Fruit fly (Drosophila melanogaster) whole organism, embryonic: ENCODE results near the gene Rab30.
A peak's percentile ranks its signal among the peaks of the same experiment; 100 is the strongest.

ENCODE experiments used
- Aef1 ChIP-seq: fragments of 200-800 bp; sonication (Bioruptor generic); IDR thresholded peaks from 3 replicates; pipeline ENCODE4 v1.3.6; 2022; ENCODE audit warnings: missing biosample characterization, missing genetic modification characterization
- Bdp1 ChIP-seq: fragments of 200-800 bp; sonication (Bioruptor generic); optimal IDR thresholded peaks from 3 replicates; lab custom pipeline; 2016; ENCODE audit warnings: missing biosample characterization, missing genetic modification characterization
- Bteb2 ChIP-seq: fragments of 200-800 bp; sonication (Bioruptor generic); optimal IDR thresholded peaks from 2 replicates; lab custom pipeline; 2016; ENCODE audit warnings: missing biosample characterization, missing genetic modification characterization
- CG10267 ChIP-seq: fragments of 200-800 bp; sonication (Bioruptor generic); optimal IDR thresholded peaks from 2 replicates; lab custom pipeline; 2018; ENCODE audit warnings: missing biosample characterization, mild to moderate bottlenecking, missing genetic modification characterization, moderate library complexity
- CG12391 ChIP-seq: fragments of 200-800 bp; sonication (Bioruptor generic); optimal IDR thresholded peaks from 3 replicates; lab custom pipeline; 2018; ENCODE audit warnings: missing biosample characterization, mild to moderate bottlenecking, missing genetic modification characterization, moderate library complexity
- CG12744 ChIP-seq: fragments of 200-800 bp; sonication (Bioruptor generic); optimal IDR thresholded peaks from 2 replicates; lab custom pipeline; 2016; ENCODE audit warnings: missing biosample characterization, missing genetic modification characterization
- CG14965 ChIP-seq: fragments of 200-800 bp; sonication (Bioruptor generic); optimal IDR thresholded peaks from 2 replicates; lab custom pipeline; 2016; ENCODE audit warnings: missing biosample characterization, missing genetic modification characterization, borderline replicate concordance
- CG18619 ChIP-seq: fragments of 200-800 bp; sonication (Bioruptor generic); optimal IDR thresholded peaks from 3 replicates; lab custom pipeline; 2017; ENCODE audit warnings: missing biosample characterization, mild to moderate bottlenecking, missing genetic modification characterization
- CG2120 ChIP-seq: fragments of 200-800 bp; sonication (Bioruptor generic); optimal IDR thresholded peaks from 3 replicates; lab custom pipeline; 2016; ENCODE audit warnings: missing biosample characterization, missing genetic modification characterization
- CG2129 ChIP-seq: fragments of 200-800 bp; sonication (Bioruptor generic); IDR thresholded peaks from 2 replicates; pipeline ENCODE4 v1.3.6; 2022; ENCODE audit warnings: missing biosample characterization, missing genetic modification characterization; ENCODE audit not compliant: partially characterized antibody
- CG30403 ChIP-seq: fragments of 200-800 bp; sonication (Bioruptor generic); optimal IDR thresholded peaks from 3 replicates; lab custom pipeline; 2016; ENCODE audit warnings: missing biosample characterization, missing genetic modification characterization
- CG31441 ChIP-seq: fragments of 200-800 bp; sonication (Bioruptor generic); IDR thresholded peaks from 2 replicates; pipeline ENCODE4 v1.3.6; 2022; ENCODE audit warnings: missing biosample characterization, missing genetic modification characterization
- CG33213 ChIP-seq: fragments of 200-800 bp; sonication (Bioruptor generic); optimal IDR thresholded peaks from 3 replicates; lab custom pipeline; 2016; ENCODE audit warnings: missing biosample characterization, missing genetic modification characterization
- CG3995 ChIP-seq: fragments of 200-800 bp; sonication (Bioruptor generic); optimal IDR thresholded peaks from 3 replicates; lab custom pipeline; 2016; ENCODE audit warnings: missing biosample characterization, missing genetic modification characterization
- CG4730 ChIP-seq: fragments of 200-800 bp; sonication (Bioruptor generic); IDR thresholded peaks from 2 replicates; pipeline ENCODE4 v1.3.6; 2022; ENCODE audit warnings: missing biosample characterization, missing genetic modification characterization
- CG5180 ChIP-seq: fragments of 200-800 bp; sonication (Bioruptor generic); optimal IDR thresholded peaks from 3 replicates; lab custom pipeline; 2017; ENCODE audit warnings: missing biosample characterization, missing genetic modification characterization, mild to moderate bottlenecking, moderate library complexity, missing genetic modification reagents
- CG7372 ChIP-seq: fragments of 200-800 bp; sonication (Bioruptor generic); IDR thresholded peaks from 2 replicates; pipeline ENCODE4 v1.3.6; 2022; ENCODE audit warnings: missing biosample characterization, missing genetic modification characterization
- CG8944 ChIP-seq: fragments of 200-800 bp; sonication (Bioruptor generic); optimal IDR thresholded peaks from 3 replicates; lab custom pipeline; 2016; ENCODE audit warnings: missing biosample characterization, missing genetic modification characterization
- D19A ChIP-seq: fragments of 200-800 bp; optimal IDR thresholded peaks from 3 replicates; lab custom pipeline; 2019; ENCODE audit warnings: missing biosample characterization, mild to moderate bottlenecking, missing genetic modification characterization, moderate library complexity
- Dad ChIP-seq: fragments of 200-800 bp; sonication (Bioruptor generic); optimal IDR thresholded peaks from 3 replicates; lab custom pipeline; 2016; ENCODE audit warnings: missing biosample characterization, missing genetic modification characterization
- Deaf1 ChIP-seq: fragments of 200-800 bp; optimal IDR thresholded peaks from 3 replicates; lab custom pipeline; 2019; ENCODE audit warnings: missing biosample characterization, mild to moderate bottlenecking, missing genetic modification characterization, moderate library complexity
- Dek ChIP-seq: fragments of 200-800 bp; sonication (Bioruptor generic); optimal IDR thresholded peaks from 3 replicates; lab custom pipeline; 2019; ENCODE audit warnings: missing biosample characterization, mild to moderate bottlenecking, missing genetic modification characterization, moderate library complexity
- Dip2 ChIP-seq: fragments of 200-800 bp; sonication (Bioruptor generic); IDR thresholded peaks from 2 replicates; pipeline ENCODE4 v1.3.6; 2022; ENCODE audit warnings: missing biosample characterization, missing genetic modification characterization
- Dp ChIP-seq: fragments of 200-800 bp; sonication (Bioruptor generic); optimal IDR thresholded peaks from 2 replicates; lab custom pipeline; 2018; ENCODE audit warnings: missing biosample characterization, mild to moderate bottlenecking, missing genetic modification characterization, moderate library complexity
- Drgx ChIP-seq: fragments of 200-800 bp; sonication (Bioruptor generic); IDR thresholded peaks from 2 replicates; pipeline ENCODE4 v1.3.6; 2022; ENCODE audit warnings: missing biosample characterization, missing genetic modification characterization
- HHEX ChIP-seq: fragments of 200-800 bp; sonication (Bioruptor generic); optimal IDR thresholded peaks from 3 replicates; lab custom pipeline; 2017; ENCODE audit warnings: missing biosample characterization, mild to moderate bottlenecking, missing genetic modification characterization, missing genetic modification reagents
- Hr78 ChIP-seq, 2 experiments: fragments of 200-800 bp in 1 of 2; fragments of >200 bp in 1 of 2; sonication (Bioruptor generic) in 1 of 2; optimal IDR thresholded peaks; 2 replicates each; lab custom pipeline; 2017 to 2019; ENCODE audit warnings: missing biosample characterization in 2 of 2, missing genetic modification characterization in 2 of 2, mild to moderate bottlenecking in 1 of 2, moderate library complexity in 1 of 2
- NK7.1 ChIP-seq: fragments of 200-800 bp; sonication (Bioruptor generic); optimal IDR thresholded peaks from 3 replicates; lab custom pipeline; 2016; ENCODE audit warnings: missing biosample characterization, missing genetic modification characterization
- Oaz ChIP-seq: fragments of 200-800 bp; sonication (Bioruptor generic); IDR thresholded peaks from 2 replicates; pipeline ENCODE4 v1.3.6; 2022; ENCODE audit warnings: missing biosample characterization, missing genetic modification characterization
- Oli ChIP-seq: fragments of 200-800 bp; sonication (Bioruptor generic); optimal IDR thresholded peaks from 2 replicates; lab custom pipeline; 2018; ENCODE audit warnings: missing biosample characterization, mild to moderate bottlenecking, missing genetic modification characterization, moderate library complexity
- Pdp1 ChIP-seq, 2 experiments: fragments of 200-800 bp; sonication (Bioruptor generic); optimal IDR thresholded peaks; 3 replicates each; lab custom pipeline; 2016; ENCODE audit warnings: missing biosample characterization in 2 of 2, missing genetic modification characterization in 2 of 2, mild to moderate bottlenecking in 1 of 2, moderate library complexity in 1 of 2
- Ptx1 ChIP-seq: fragments of 200-800 bp; sonication (Bioruptor generic); IDR thresholded peaks from 2 replicates; pipeline ENCODE4 v1.3.6; 2022; ENCODE audit warnings: missing biosample characterization, missing genetic modification characterization
- Rfx ChIP-seq: fragments of 200-800 bp; sonication (Bioruptor generic); IDR thresholded peaks from 2 replicates; pipeline ENCODE4 v1.3.6; 2022; ENCODE audit warnings: missing biosample characterization, missing genetic modification characterization
- Sin3A ChIP-seq: fragments of >200 bp; optimal IDR thresholded peaks from 2 replicates; lab custom pipeline; 2018
- Sry-β ChIP-seq: fragments of 200-800 bp; sonication (Bioruptor generic); optimal IDR thresholded peaks from 2 replicates; lab custom pipeline; 2018; ENCODE audit warnings: missing biosample characterization, mild to moderate bottlenecking, missing genetic modification characterization, moderate library complexity
- ara ChIP-seq: fragments of 200-800 bp; sonication (Bioruptor generic); IDR thresholded peaks from 2 replicates; pipeline ENCODE4 v1.3.6; 2022; ENCODE audit warnings: missing biosample characterization, missing genetic modification characterization
- bcd ChIP-seq: fragments of 200-800 bp; sonication (Bioruptor generic); optimal IDR thresholded peaks from 2 replicates; lab custom pipeline; 2017; ENCODE audit warnings: missing biosample characterization, mild to moderate bottlenecking, missing genetic modification characterization
- cg ChIP-seq: fragments of 200-800 bp; sonication (Bioruptor generic); optimal IDR thresholded peaks from 3 replicates; lab custom pipeline; 2019; ENCODE audit warnings: missing biosample characterization, mild to moderate bottlenecking, missing genetic modification characterization, moderate library complexity
- chinmo ChIP-seq: fragments of 200-800 bp; sonication (Bioruptor generic); IDR thresholded peaks from 4 replicates; pipeline ENCODE4 v1.3.6; 2022; ENCODE audit warnings: missing biosample characterization, missing genetic modification characterization; ENCODE audit not compliant: partially characterized antibody
- esg ChIP-seq: fragments of 200-800 bp; sonication (Bioruptor generic); conservative IDR thresholded peaks from 2 replicates; pipeline ENCODE4 v1.3.6; 2022; ENCODE audit warnings: missing biosample characterization, missing genetic modification characterization
- fru ChIP-seq: fragments of >200 bp; optimal IDR thresholded peaks from 2 replicates; lab custom pipeline; 2017
- hbn ChIP-seq: fragments of 200-800 bp; sonication (Bioruptor generic); IDR thresholded peaks from 2 replicates; pipeline ENCODE4 v1.3.6; 2022; ENCODE audit warnings: missing biosample characterization, missing genetic modification characterization; ENCODE audit not compliant: partially characterized antibody
- hth ChIP-seq: fragments of >200 bp; optimal IDR thresholded peaks from 2 replicates; lab custom pipeline; 2017; ENCODE audit warnings: inconsistent platforms
- lmd ChIP-seq: fragments of 200-800 bp; sonication (Bioruptor generic); IDR thresholded peaks from 2 replicates; pipeline ENCODE4 v1.3.6; 2022; ENCODE audit warnings: missing biosample characterization, missing genetic modification characterization
- nmo ChIP-seq: fragments of 200-800 bp; sonication (Bioruptor generic); optimal IDR thresholded peaks from 2 replicates; lab custom pipeline; 2018; ENCODE audit warnings: missing biosample characterization, mild to moderate bottlenecking, missing genetic modification characterization, moderate library complexity
- pho ChIP-seq: fragments of 200-800 bp; sonication (Bioruptor generic); optimal IDR thresholded peaks from 2 replicates; lab custom pipeline; 2016; ENCODE audit warnings: missing biosample characterization, missing genetic modification characterization
- pzg ChIP-seq: fragments of 200-800 bp; sonication (Bioruptor generic); optimal IDR thresholded peaks from 3 replicates; lab custom pipeline; 2018; ENCODE audit warnings: missing biosample characterization, mild to moderate bottlenecking, missing genetic modification characterization, moderate library complexity
- repo ChIP-seq: fragments of 200-800 bp; sonication (Bioruptor generic); optimal IDR thresholded peaks from 2 replicates; lab custom pipeline; 2016; ENCODE audit warnings: missing biosample characterization, missing genetic modification characterization
- tgo ChIP-seq: fragments of 200-800 bp; sonication (Bioruptor generic); IDR thresholded peaks from 3 replicates; pipeline ENCODE4 v1.3.6; 2022; ENCODE audit warnings: missing biosample characterization, missing genetic modification characterization
- toy ChIP-seq: fragments of 200-800 bp; sonication (Bioruptor generic); IDR thresholded peaks from 2 replicates; pipeline ENCODE4 v1.3.6; 2022; ENCODE audit warnings: missing biosample characterization, missing genetic modification characterization
- tx ChIP-seq: fragments of 200-800 bp; sonication (Bioruptor generic); optimal IDR thresholded peaks from 2 replicates; lab custom pipeline; 2016; ENCODE audit warnings: missing biosample characterization, missing genetic modification characterization
- yki ChIP-seq: fragments of >200 bp; optimal IDR thresholded peaks from 3 replicates; lab custom pipeline; 2018

Gene Rab30

dm6 chr2L:7037773-7038327 lies 5.4 kb upstream of the Rab30 start, which contains the start of gene milt (continued):
- TF ChIP-seq CG33213 (no peak), CG10267 (tag; lab: Kevin White, UChicago) (peak; percentile 66), Dp (GFP tag; lab: Kevin White, UChicago) (peak; percentile 63), esg (GFP tag; lab: Robert Waterston, UW) (no peak), CG5180 (GFP tag; lab: Kevin White, UChicago) (no peak), D19A (peak; percentile 73), nmo (GFP tag; lab: Kevin White, UChicago) (peak; percentile 47), hbn (peak; percentile 77), CG2120 (GFP tag; lab: Kevin White, UChicago) (peak; percentile 35), cg (no peak), Oaz (no peak), CG31441 (GFP tag; lab: Robert Waterston, UW) (no peak), repo (GFP tag; lab: Kevin White, UChicago) (no peak), pzg (GFP tag; lab: Kevin White, UChicago) (peak; percentile 72), ara (GFP tag; lab: Robert Waterston, UW) (no peak), Ptx1 (GFP tag; lab: Robert Waterston, UW) (no peak), bcd (GFP tag; lab: Kevin White, UChicago) (no peak), CG18619 (GFP tag; lab: Kevin White, UChicago) (no peak), CG3995 (GFP tag; lab: Kevin White, UChicago) (no peak), CG2129 (GFP tag; lab: Robert Waterston, UW) (peak; percentile 35; the same call in 1 of the 2 replicates), Dek (tag; lab: Kevin White, UChicago) (no peak), yki (lab: Kevin White, UChicago) (no peak), CG7372 (GFP tag; lab: Robert Waterston, UW) (no peak), CG12391 (tag; lab: Kevin White, UChicago) (no peak), Hr78 (GFP tag; optimal IDR thresholded peaks at IDR 0.05; lab: Kevin White, UChicago) (no peak), HHEX (GFP tag; lab: Kevin White, UChicago) (no peak), Oli (tag; lab: Kevin White, UChicago) (no peak), NK7.1 (GFP tag; lab: Kevin White, UChicago) (no peak), lmd (GFP tag; lab: Robert Waterston, UW) (no peak), toy (no peak), CG8944 (no peak), Bteb2 (GFP tag; lab: Kevin White, UChicago) (no peak), fru (lab: Kevin White, UChicago) (no peak), Aef1 (GFP tag; lab: Robert Waterston, UW) (no peak), pho (GFP tag; lab: Kevin White, UChicago) (no peak), CG14965 (GFP tag; lab: Kevin White, UChicago) (no peak), Dad (GFP tag; lab: Kevin White, UChicago) (no peak), CG30403 (GFP tag; lab: Kevin White, UChicago) (peak; percentile 18), hth (no peak), CG12744 (GFP tag; lab: Kevin White, UChicago) (peak; percentile 2), CG4730 (GFP tag; lab: Robert Waterston, UW) (no peak), Dip2 (GFP tag; lab: Robert Waterston, UW) (no peak), Deaf1 (tag; lab: Kevin White, UChicago) (no peak), Rfx (GFP tag; lab: Robert Waterston, UW) (peak; percentile 43; the same call in 1 of the 2 replicates), Drgx (GFP tag; lab: Robert Waterston, UW) (no peak), Sry-β (GFP tag; lab: Kevin White, UChicago) (peak; percentile 50), Pdp1 (GFP tag; optimal IDR thresholded peaks at IDR 0.05; lab: Kevin White, UChicago) (no peak), Bdp1 (GFP tag; lab: Kevin White, UChicago) (no peak), chinmo (GFP tag; lab: Robert Waterston, UW) (peak; percentile 78), tx (GFP tag; lab: Kevin White, UChicago) (no peak), Sin3A (lab: Kevin White, UChicago) (peak; percentile 58), tgo (GFP tag; lab: Robert Waterston, UW) (no peak)
